Fruit fly (Drosophila melanogaster): ENCODE data around the gene CG11000.

CG11000 gene

dm6 chr3R:5813157-5813659 is 11.1 kb downstream of the CG11000 start, which contains the start of gene CG42675:
Gene CG42675 (plus strand): TSS chr3R:5813609.
- no peak for TF ChIP-seq noc (tag; optimal IDR thresholded peaks at IDR 0.05)

- no peak for TF ChIP-seq noc (tag; optimal IDR thresholded peaks at IDR 0.05)
Observed at dm6 chr3R:5821243-5821642, 19.1 kb downstream of the CG11000 start, which contains the start of gene Hpr1. Gene Hpr1 (minus strand): TSS chr3R:5821440.

- peak; percentile 56 for TF ChIP-seq noc (tag; optimal IDR thresholded peaks at IDR 0.05)
Observed at dm6 chr3R:5821750-5822149, 19.6 kb downstream of the CG11000 start, which contains the start of gene CG46303. Gene CG46303 (plus strand): TSS chr3R:5821972.

- peak; percentile 53 for TF ChIP-seq noc (tag; optimal IDR thresholded peaks at IDR 0.05)
Observed at dm6 chr3R:5824456-5824855, 22.3 kb downstream of the CG11000 start, which contains the start of the genes Sec20 and dgrn. Gene Sec20 (minus strand): TSS chr3R:5824532. Gene dgrn (plus strand): TSS chr3R:5824615.

dm6 chr3R:5829762-5830161 is 27.6 kb downstream of the CG11000 start, which contains the start of gene glob3:
Gene glob3 (plus strand): TSS chr3R:5830062.
- no peak for TF ChIP-seq noc (tag; optimal IDR thresholded peaks at IDR 0.05)

- no peak for TF ChIP-seq noc (tag; optimal IDR thresholded peaks at IDR 0.05)
Observed at dm6 chr3R:5831339-5831738, 29.2 kb downstream of the CG11000 start, which contains the start of gene CG1208. Gene CG1208 (plus strand): TSS chr3R:5831639.

dm6 chr3R:5832345-5832981 is 30.3 kb downstream of the CG11000 start:
- TF ChIP-seq noc (tag; optimal IDR thresholded peaks at IDR 0.05): peak; percentile 82

dm6 chr3R:5833948-5834504 is 31.9 kb downstream of the CG11000 start:
- no peak for TF ChIP-seq noc (tag; optimal IDR thresholded peaks at IDR 0.05)

- no peak for TF ChIP-seq noc (tag; optimal IDR thresholded peaks at IDR 0.05)
Observed at dm6 chr3R:5836536-5836935, 34.4 kb downstream of the CG11000 start.

dm6 chr3R:5838683-5839365 is 36.7 kb downstream of the CG11000 start:
- TF ChIP-seq noc (tag; optimal IDR thresholded peaks at IDR 0.05): no peak

- no peak for TF ChIP-seq noc (tag; optimal IDR thresholded peaks at IDR 0.05)
Observed at dm6 chr3R:5840870-5841269, 38.7 kb downstream of the CG11000 start, which contains the start of gene CG1213. Gene CG1213 (plus strand): TSS chr3R:5841170.

- no peak for TF ChIP-seq noc (tag; optimal IDR thresholded peaks at IDR 0.05)
Observed at dm6 chr3R:5841290-5841689, 39.2 kb downstream of the CG11000 start.

dm6 chr3R:5843516-5843915 is 41.4 kb downstream of the CG11000 start:
- TF ChIP-seq noc (tag; optimal IDR thresholded peaks at IDR 0.05): no peak

- no peak for TF ChIP-seq noc (tag; optimal IDR thresholded peaks at IDR 0.05)
Observed at dm6 chr3R:5846570-5847270, 44.6 kb downstream of the CG11000 start, which contains the start of gene CG14676. Gene CG14676 (plus strand): TSS chr3R:5847220.

- no peak for TF ChIP-seq noc (tag; optimal IDR thresholded peaks at IDR 0.05)
Observed at dm6 chr3R:5853032-5853431, 50.9 kb downstream of the CG11000 start, which contains the start of gene CG34287. Gene CG34287 (plus strand): TSS chr3R:5853332.

- no peak for TF ChIP-seq noc (tag; optimal IDR thresholded peaks at IDR 0.05)
Observed at dm6 chr3R:5856215-5856614, 54.1 kb downstream of the CG11000 start, which contains the start of the genes disp and ECSIT. Gene disp (minus strand): TSS chr3R:5856311. Gene ECSIT (plus strand): TSS chr3R:5856585.

All from whole organism, larva.